Fruit fly (Drosophila melanogaster) whole organism, wandering third instar larva: ENCODE data around the gene Tbc1d8-9.

Source experiments
- br ChIP-seq: fragments of 200-800 bp; sonication (Bioruptor generic); optimal IDR thresholded peaks from 2 replicates; lab custom pipeline; 2016; ENCODE audit warnings: missing biosample characterization, missing genetic modification characterization
- ey ChIP-seq: fragments of 200-800 bp; sonication (Bioruptor generic); optimal IDR thresholded peaks from 2 replicates; lab custom pipeline; 2016; ENCODE audit warnings: missing biosample characterization, missing genetic modification characterization
- rgr ChIP-seq: fragments of 200-800 bp; sonication (Bioruptor generic); optimal IDR thresholded peaks from 3 replicates; lab custom pipeline; 2016; ENCODE audit warnings: missing biosample characterization, mild to moderate bottlenecking, missing genetic modification characterization

DNA sequence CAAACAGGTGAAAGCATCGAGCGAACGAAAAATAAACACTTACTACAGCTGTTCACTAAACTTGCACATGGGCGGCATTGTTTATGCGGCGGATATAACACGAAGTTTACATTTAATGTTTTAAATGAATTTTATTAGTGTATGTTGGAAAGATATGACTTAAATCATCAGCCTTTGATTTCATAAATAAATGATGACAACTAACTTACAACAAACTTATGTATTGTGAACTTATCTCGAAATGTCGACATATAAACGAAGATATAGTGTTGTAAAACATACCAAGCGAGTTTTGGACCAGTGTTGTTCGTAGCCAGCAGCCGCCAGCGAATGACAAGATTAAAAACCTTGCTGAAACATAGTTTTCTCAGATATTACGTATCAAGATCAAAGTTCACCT lies 39.1 kb downstream of the Tbc1d8-9 start, which contains the start of the genes CG11309 and CG7632:
- TF ChIP-seq br (peak; percentile 100), rgr (peak; percentile 100), ey (peak; percentile 99)
